Worm (Caenorhabditis elegans) whole organism, late embryonic: ENCODE data around the gene M28.10.

ENCODE experiments used
- ceh-48 ChIP-seq: sonication (generic microtip); optimal IDR thresholded peaks from 2 replicates; lab custom pipeline; 2016; ENCODE audit warnings: missing genetic modification characterization, inconsistent platforms, missing compliant biosample characterization
- ceh-6 ChIP-seq: fragments of 200-800 bp; sonication (Bioruptor generic); optimal IDR thresholded peaks from 2 replicates; lab custom pipeline; 2018; ENCODE audit warnings: mild to moderate bottlenecking, missing genetic modification characterization, missing compliant biosample characterization
- nfya-1 ChIP-seq: sonication (generic microtip); optimal IDR thresholded peaks from 2 replicates; lab custom pipeline; 2017; ENCODE audit warnings: missing genetic modification characterization, mild to moderate bottlenecking, missing compliant biosample characterization, antibody characterized with exemption, moderate library complexity
- pat-9 ChIP-seq: fragments of 200-800 bp; sonication (Bioruptor generic); optimal IDR thresholded peaks from 2 replicates; lab custom pipeline; 2018; ENCODE audit warnings: mild to moderate bottlenecking, missing genetic modification characterization, moderate library complexity, missing compliant biosample characterization
- pqm-1 ChIP-seq: sonication (generic microtip); optimal IDR thresholded peaks from 2 replicates; lab custom pipeline; 2016; ENCODE audit warnings: missing genetic modification characterization, missing compliant biosample characterization
- tbx-2 ChIP-seq: sonication (generic microtip); optimal IDR thresholded peaks from 2 replicates; lab custom pipeline; 2016; ENCODE audit warnings: missing genetic modification characterization, missing compliant biosample characterization
- ttx-3 ChIP-seq: sonication (generic microtip); optimal IDR thresholded peaks from 2 replicates; lab custom pipeline; 2016; ENCODE audit warnings: missing genetic modification reagents, missing genetic modification characterization, missing compliant biosample characterization

ce11 chrII:10653559-10653958, 6.2 kb downstream of the M28.10 start:
- TF ChIP-seq ceh-6 (GFP tag; lab: Kevin White, UChicago) (no peak), nfya-1 (tag; lab: Kevin White, UChicago) (no peak), tbx-2 (tag; lab: Kevin White, UChicago) (no peak), pat-9 (tag; lab: Kevin White, UChicago) (no peak), pqm-1 (tag; lab: Kevin White, UChicago) (no peak), ttx-3 (tag; lab: Kevin White, UChicago) (no peak), ceh-48 (no peak)
